Worm (Caenorhabditis elegans) whole organism, L4 larva: ENCODE measurements around the gene C06A1.7.
A peak's percentile ranks its signal among the peaks of the same experiment; 100 is the strongest.

Experiments used
- D1046.2 ChIP-seq: fragments of 200-800 bp; sonication (Bioruptor generic); IDR thresholded peaks from 2 replicates; pipeline ENCODE4 v1.3.6; 2022; ENCODE audit warnings: missing genetic modification characterization, missing compliant biosample characterization
- F26F4.8 ChIP-seq: fragments of 200-800 bp; sonication (Bioruptor generic); conservative IDR thresholded peaks from 2 replicates; pipeline ENCODE4 v1.3.6; 2022; ENCODE audit warnings: missing genetic modification characterization, missing compliant biosample characterization
- F37D6.2 ChIP-seq: sonication (generic microtip); optimal IDR thresholded peaks from 2 replicates; lab custom pipeline; 2016; ENCODE audit warnings: mild to moderate bottlenecking, missing genetic modification characterization, missing compliant biosample characterization
- R02D3.7 ChIP-seq: fragments of 150-350 bp; sonication (generic microtip); optimal IDR thresholded peaks from 3 replicates; lab custom pipeline; 2014; ENCODE audit warnings: missing biosample characterization, missing genetic modification characterization
- T20F7.1 ChIP-seq: fragments of 200-800 bp; sonication (Bioruptor generic); optimal IDR thresholded peaks from 2 replicates; lab custom pipeline; 2018; ENCODE audit warnings: mild to moderate bottlenecking, missing genetic modification characterization, missing compliant biosample characterization
- T26A8.4 ChIP-seq: fragments of 200-800 bp; sonication (Bioruptor generic); IDR thresholded peaks from 2 replicates; pipeline ENCODE4 v1.3.6; 2022; ENCODE audit warnings: missing genetic modification characterization, missing compliant biosample characterization
- Y5F2A.4 ChIP-seq: fragments of 200-800 bp; sonication (Bioruptor generic); optimal IDR thresholded peaks from 2 replicates; lab custom pipeline; 2018; ENCODE audit warnings: mild to moderate bottlenecking, missing genetic modification characterization, missing compliant biosample characterization
- ZK337.2 ChIP-seq: fragments of 200-800 bp; sonication (Bioruptor generic); IDR thresholded peaks from 2 replicates; pipeline ENCODE4 v1.3.6; 2022; ENCODE audit warnings: missing genetic modification reagents, missing genetic modification characterization, missing compliant biosample characterization
- aha-1 ChIP-seq: fragments of 150-350 bp; peaks from one replicate; lab custom pipeline; 2014; ENCODE audit warnings: missing biosample characterization, missing genetic modification characterization
- aly-2 ChIP-seq: sonication (generic microtip); optimal IDR thresholded peaks from 2 replicates; lab custom pipeline; 2018; ENCODE audit warnings: missing biosample characterization, missing genetic modification characterization
- ceh-28 ChIP-seq: fragments of 150-350 bp; optimal IDR thresholded peaks from 2 replicates; lab custom pipeline; 2014; ENCODE audit warnings: missing biosample characterization, missing genetic modification reagents, missing genetic modification characterization
- ceh-44 ChIP-seq: fragments of 200-800 bp; sonication (Bioruptor generic); IDR thresholded peaks from 2 replicates; pipeline ENCODE4 v1.3.6; 2022; ENCODE audit warnings: missing genetic modification reagents, missing genetic modification characterization, missing compliant biosample characterization
- cey-2 ChIP-seq: sonication (generic microtip); optimal IDR thresholded peaks from 3 replicates; lab custom pipeline; 2017; ENCODE audit warnings: missing genetic modification characterization, mild to moderate bottlenecking, missing compliant biosample characterization, antibody characterized with exemption, borderline replicate concordance; ENCODE audit not compliant: insufficient read depth
- ctbp-1 ChIP-seq: fragments of 200-800 bp; sonication (Bioruptor generic); IDR thresholded peaks from 2 replicates; pipeline ENCODE4 v1.3.6; 2022; ENCODE audit warnings: missing genetic modification reagents, missing genetic modification characterization, missing compliant biosample characterization
- daf-16 ChIP-seq, 3 experiments: sonication (generic microtip); optimal IDR thresholded peaks; 2 replicates each; lab custom pipeline; 2016 to 2017; ENCODE audit warnings: missing genetic modification characterization in 3 of 3, missing genetic modification reagents in 3 of 3, mild to moderate bottlenecking in 2 of 3, missing compliant biosample characterization in 2 of 3, missing biosample characterization in 1 of 3, moderate library complexity in 1 of 3
- daf-19 ChIP-seq: fragments of 200-800 bp; sonication (Bioruptor generic); conservative IDR thresholded peaks from 2 replicates; pipeline ENCODE4 v1.3.6; 2022; ENCODE audit warnings: missing genetic modification characterization, missing compliant biosample characterization
- dmd-8 ChIP-seq: fragments of 200-800 bp; sonication (Bioruptor generic); IDR thresholded peaks from 2 replicates; pipeline ENCODE4 v1.3.6; 2022; ENCODE audit warnings: missing genetic modification characterization, missing compliant biosample characterization
- dmd-9 ChIP-seq: fragments of 200-800 bp; sonication (Bioruptor generic); IDR thresholded peaks from 2 replicates; pipeline ENCODE4 v1.3.6; 2022; ENCODE audit warnings: missing genetic modification reagents, missing genetic modification characterization, missing compliant biosample characterization
- dpl-1 ChIP-seq: fragments of 150-350 bp; optimal IDR thresholded peaks from 2 replicates; lab custom pipeline; 2014; ENCODE audit warnings: missing biosample characterization, missing genetic modification reagents, missing genetic modification characterization
- duxl-1 ChIP-seq: sonication (generic microtip); optimal IDR thresholded peaks from 2 replicates; lab custom pipeline; 2016; ENCODE audit warnings: mild to moderate bottlenecking, missing genetic modification characterization, moderate library complexity, missing compliant biosample characterization; ENCODE audit not compliant: poor library complexity
- dve-1 ChIP-seq: sonication (generic microtip); optimal IDR thresholded peaks from 2 replicates; lab custom pipeline; 2017; ENCODE audit warnings: antibody characterized with exemption, mild to moderate bottlenecking, missing genetic modification characterization, missing compliant biosample characterization; ENCODE audit not compliant: insufficient read depth
- egl-27 ChIP-seq: sonication (generic microtip); optimal IDR thresholded peaks from 3 replicates; lab custom pipeline; 2017; ENCODE audit warnings: missing biosample characterization, missing genetic modification reagents, missing genetic modification characterization
- hif-1 ChIP-seq, 2 experiments: sonication (generic microtip); optimal IDR thresholded peaks; 2 replicates each; lab custom pipeline; 2016 to 2017; ENCODE audit warnings: missing compliant biosample characterization in 2 of 2, missing genetic modification characterization in 2 of 2, missing genetic modification reagents in 2 of 2, missing genotype in 2 of 2, mild to moderate bottlenecking in 1 of 2
- hlh-11 ChIP-seq: fragments of 200-800 bp; sonication (Bioruptor generic); optimal IDR thresholded peaks from 2 replicates; lab custom pipeline; 2018; ENCODE audit warnings: mild to moderate bottlenecking, missing genetic modification characterization, missing compliant biosample characterization
- hmg-1.1 ChIP-seq: fragments of 200-800 bp; sonication (Bioruptor generic); IDR thresholded peaks from 2 replicates; pipeline ENCODE4 v1.3.6; 2022; ENCODE audit warnings: missing genetic modification reagents, missing genetic modification characterization, missing compliant biosample characterization
- lim-7 ChIP-seq: fragments of 200-800 bp; sonication (Bioruptor generic); IDR thresholded peaks from 2 replicates; pipeline ENCODE4 v1.3.6; 2022; ENCODE audit warnings: missing genetic modification characterization, missing compliant biosample characterization
- madf-5 ChIP-seq, 2 experiments: fragments of 200-800 bp; sonication (Bioruptor generic); IDR thresholded peaks; 2 replicates each; pipeline ENCODE4 v1.3.6; 2022; ENCODE audit warnings: missing compliant biosample characterization in 2 of 2, missing genetic modification characterization in 2 of 2
- madf-9 ChIP-seq: fragments of 200-800 bp; sonication (Bioruptor generic); conservative IDR thresholded peaks from 2 replicates; pipeline ENCODE4 v1.3.6; 2022; ENCODE audit warnings: missing genetic modification reagents, missing genetic modification characterization, missing compliant biosample characterization
- mdl-1 ChIP-seq, 2 experiments: fragments of 150-350 bp in 1 of 2; sonication (generic microtip) in 1 of 2; optimal IDR thresholded peaks; 2 replicates each; lab custom pipeline; 2014 to 2017; ENCODE audit warnings: missing biosample characterization in 2 of 2, missing genetic modification characterization in 2 of 2
- mdt-29 ChIP-seq: fragments of 200-800 bp; sonication (Bioruptor generic); IDR thresholded peaks from 2 replicates; pipeline ENCODE4 v1.3.6; 2022; ENCODE audit warnings: missing genetic modification reagents, missing genetic modification characterization, missing compliant biosample characterization
- mes-2 ChIP-seq: sonication (generic microtip); optimal IDR thresholded peaks from 2 replicates; lab custom pipeline; 2016; ENCODE audit warnings: missing genotype, mild to moderate bottlenecking, missing genetic modification characterization, missing compliant biosample characterization; ENCODE audit not compliant: poor library complexity, severe bottlenecking
- mxl-2 ChIP-seq: fragments of 200-800 bp; sonication (Bioruptor generic); conservative IDR thresholded peaks from 2 replicates; pipeline ENCODE4 v1.3.6; 2022; ENCODE audit warnings: missing genetic modification reagents, missing genetic modification characterization, missing compliant biosample characterization
- nhr-10 ChIP-seq: fragments of 150-350 bp; optimal IDR thresholded peaks from 2 replicates; lab custom pipeline; 2014; ENCODE audit warnings: missing biosample characterization, missing genetic modification characterization
- nhr-102 ChIP-seq: sonication (generic microtip); optimal IDR thresholded peaks from 2 replicates; lab custom pipeline; 2016; ENCODE audit warnings: mild to moderate bottlenecking, missing genetic modification characterization, moderate library complexity, missing compliant biosample characterization
- nhr-111 ChIP-seq: fragments of 200-800 bp; sonication (Bioruptor generic); optimal IDR thresholded peaks from 2 replicates; lab custom pipeline; 2018; ENCODE audit warnings: mild to moderate bottlenecking, missing genetic modification characterization, missing compliant biosample characterization
- nhr-237 ChIP-seq: sonication (generic microtip); optimal IDR thresholded peaks from 2 replicates; lab custom pipeline; 2017; ENCODE audit warnings: missing biosample characterization, missing genetic modification characterization
- nhr-28 ChIP-seq: fragments of 150-350 bp; optimal IDR thresholded peaks from 2 replicates; lab custom pipeline; 2014; ENCODE audit warnings: missing biosample characterization, missing genetic modification characterization
- nhr-76 ChIP-seq: fragments of 150-350 bp; optimal IDR thresholded peaks from 2 replicates; lab custom pipeline; 2014; ENCODE audit warnings: missing biosample characterization, missing genetic modification characterization
- pha-4 ChIP-seq, 2 experiments: fragments of 150-350 bp in 1 of 2; fragments of 200-800 bp in 1 of 2; sonication (Bioruptor generic) in 1 of 2; IDR thresholded peaks in 1 of 2; optimal IDR thresholded peaks in 1 of 2; 2 replicates each; pipeline versions ENCODE4 v1.3.6 to Lab custom; 2014 to 2022; ENCODE audit warnings: missing genetic modification characterization in 2 of 2, missing genetic modification reagents in 2 of 2, missing biosample characterization in 1 of 2, missing compliant biosample characterization in 1 of 2
- php-3 ChIP-seq: fragments of 200-800 bp; sonication (Bioruptor generic); IDR thresholded peaks from 2 replicates; pipeline ENCODE4 v1.3.6; 2022; ENCODE audit warnings: missing genetic modification reagents, missing genetic modification characterization, missing compliant biosample characterization
- saeg-2 ChIP-seq: fragments of 200-800 bp; sonication (Bioruptor generic); IDR thresholded peaks from 2 replicates; pipeline ENCODE4 v1.3.6; 2022; ENCODE audit warnings: missing genetic modification reagents, missing genetic modification characterization, missing compliant biosample characterization
- set-16 ChIP-seq: fragments of 200-800 bp; sonication (Bioruptor generic); IDR thresholded peaks from 2 replicates; pipeline ENCODE4 v1.3.6; 2022; ENCODE audit warnings: missing genetic modification reagents, missing genetic modification characterization, missing compliant biosample characterization
- spr-1 ChIP-seq: sonication (generic microtip); optimal IDR thresholded peaks from 2 replicates; lab custom pipeline; 2016; ENCODE audit warnings: mild to moderate bottlenecking, missing genetic modification characterization, missing compliant biosample characterization
- spr-3 ChIP-seq: fragments of 200-800 bp; sonication (Bioruptor generic); optimal IDR thresholded peaks from 2 replicates; lab custom pipeline; 2018; ENCODE audit warnings: mild to moderate bottlenecking, missing genetic modification characterization, missing compliant biosample characterization
- tra-1 ChIP-seq: fragments of 200-800 bp; sonication (Bioruptor generic); IDR thresholded peaks from 2 replicates; pipeline ENCODE4 v1.3.6; 2022; ENCODE audit warnings: missing genetic modification reagents, missing genetic modification characterization, missing compliant biosample characterization
- unc-62 ChIP-seq, 3 experiments: fragments of 150-350 bp in 1 of 3; sonication (generic microtip); optimal IDR thresholded peaks in 2 of 3; peaks in 1 of 3; 1 replicate in 1 of 3; 2 replicates in 2 of 3; lab custom pipeline; 2014 to 2017; ENCODE audit warnings: missing biosample characterization in 3 of 3, missing genetic modification characterization in 3 of 3, missing genetic modification reagents in 3 of 3, missing genotype in 1 of 3
- zip-11 ChIP-seq: fragments of 200-800 bp; sonication (Bioruptor generic); IDR thresholded peaks from 2 replicates; pipeline ENCODE4 v1.3.6; 2022; ENCODE audit warnings: missing genetic modification characterization, missing compliant biosample characterization

The C06A1.7 gene

ce11 chrII:10541923-10542486 lies 22.7 kb upstream of the C06A1.7 start, which contains the start of gene pro-1 (continued):
- peak; percentile 95 for TF ChIP-seq T26A8.4 (GFP tag; lab: Robert Waterston, UW)
- TF ChIP-seq dpl-1 (GFP tag; lab: Kevin White, UChicago) = peak; percentile 58
- TF ChIP-seq pha-4 (GFP tag; IDR thresholded peaks at IDR 0.05; lab: Robert Waterston, UW) = peak; percentile 87
- peak; percentile 32 for TF ChIP-seq pha-4 (tag; optimal IDR thresholded peaks at IDR 0.05; lab: Kevin White, UChicago)
- TF ChIP-seq spr-3 (GFP tag; lab: Kevin White, UChicago) = peak; percentile 48
- no peak for TF ChIP-seq ceh-44 (GFP tag; lab: Robert Waterston, UW)
- TF ChIP-seq madf-5 (GFP tag; IDR thresholded peaks at IDR 0.05; lab: Robert Waterston, UW) = peak; percentile 45 to 73
- TF ChIP-seq madf-9 = no peak
- TF ChIP-seq ceh-28 (tag; lab: Kevin White, UChicago) = peak; percentile 52
- TF ChIP-seq ZK337.2 (GFP tag; lab: Robert Waterston, UW) = peak; percentile 68; the same call in 1 of the 2 replicates
- peak; percentile 83 for TF ChIP-seq T20F7.1
- peak in 1 of 2 experiments; percentile 90 for TF ChIP-seq unc-62 (GFP tag; optimal IDR thresholded peaks at IDR 0.05 in 1 of 2; lab: Kevin White, UChicago)
- TF ChIP-seq unc-62 (tag; optimal IDR thresholded peaks at IDR 0.05; lab: Kevin White, UChicago) = no peak
- TF ChIP-seq php-3 = peak; percentile 80
- peak; percentile 78 for TF ChIP-seq daf-19 (GFP tag; lab: Robert Waterston, UW)
- TF ChIP-seq zip-11 (GFP tag; lab: Robert Waterston, UW) = peak; percentile 35; the same call in 1 of the 2 replicates
- peak; percentile 6 to 13 for TF ChIP-seq mdl-1 (tag; optimal IDR thresholded peaks at IDR 0.05; lab: Kevin White, UChicago)
- peak; percentile 80 for TF ChIP-seq hmg-1.1 (GFP tag; lab: Robert Waterston, UW)
- TF ChIP-seq hlh-11 (tag; lab: Kevin White, UChicago) = peak; percentile 76
- peak; percentile 70; the same call in 1 of the 2 replicates for TF ChIP-seq lim-7 (GFP tag; lab: Robert Waterston, UW)
- no peak for TF ChIP-seq F26F4.8 (GFP tag; lab: Robert Waterston, UW)
- TF ChIP-seq D1046.2 (GFP tag; lab: Robert Waterston, UW) = peak; percentile 89; the same call in 1 of the 2 replicates
- TF ChIP-seq dve-1 (tag; lab: Kevin White, UChicago) = peak; percentile 90
- no peak for TF ChIP-seq nhr-76 (tag; lab: Kevin White, UChicago)
- TF ChIP-seq duxl-1 (tag; lab: Kevin White, UChicago) = peak; percentile 83
- no peak for TF ChIP-seq nhr-237 (tag; lab: Kevin White, UChicago)
- TF ChIP-seq nhr-102 (tag; lab: Kevin White, UChicago) = peak; percentile 85
- TF ChIP-seq Y5F2A.4 (GFP tag; lab: Kevin White, UChicago) = no peak
- TF ChIP-seq dmd-9 = peak; percentile 75; the same call in 1 of the 2 replicates
- peak; percentile 79 for TF ChIP-seq nhr-111 (GFP tag; lab: Kevin White, UChicago)
- TF ChIP-seq R02D3.7 (tag; lab: Kevin White, UChicago) = peak; percentile 80
- TF ChIP-seq aha-1 = no peak
- peak; percentile 83 for TF ChIP-seq saeg-2 (GFP tag; lab: Robert Waterston, UW)
- 0 out of 2 replicates have a peak, but pooled peaks have one; percentile 39 for TF ChIP-seq dmd-8 (GFP tag; lab: Robert Waterston, UW)
- TF ChIP-seq F37D6.2 (tag; lab: Kevin White, UChicago) = peak; percentile 66
- TF ChIP-seq mdt-29 (GFP tag; lab: Robert Waterston, UW) = peak; percentile 89
- TF ChIP-seq daf-16 (GFP tag; optimal IDR thresholded peaks at IDR 0.05; lab: Kevin White, UChicago) = peak in 1 of 2 experiments; percentile 37
- TF ChIP-seq daf-16 (tag; optimal IDR thresholded peaks at IDR 0.05; lab: Kevin White, UChicago) = peak; percentile 87
- peak; percentile 47 for TF ChIP-seq nhr-28 (tag; lab: Kevin White, UChicago)
- TF ChIP-seq spr-1 = no peak
- no peak for TF ChIP-seq cey-2 (tag; lab: Kevin White, UChicago)
- no peak for TF ChIP-seq egl-27 (tag; lab: Kevin White, UChicago)
- TF ChIP-seq mxl-2 (GFP tag; lab: Robert Waterston, UW) = no peak
- no peak for TF ChIP-seq nhr-10 (tag; lab: Kevin White, UChicago)
- peak; percentile 96 for TF ChIP-seq ctbp-1 (GFP tag; lab: Robert Waterston, UW)
- TF ChIP-seq hif-1 (tag; optimal IDR thresholded peaks at IDR 0.05; lab: Kevin White, UChicago) = peak in 1 of 2 experiments; percentile 84
- TF ChIP-seq mes-2 (tag; lab: Kevin White, UChicago) = peak; percentile 79
- TF ChIP-seq tra-1 (GFP tag; lab: Robert Waterston, UW) = peak; percentile 65
- TF ChIP-seq aly-2 (tag; lab: Kevin White, UChicago) = no peak
- TF ChIP-seq set-16 = 0 out of 2 replicates have a peak, but pooled peaks have one; percentile 7
